Worm (Caenorhabditis elegans): Measurements from ENCODE around the gene F13E9.11.
A peak's percentile ranks its signal among the peaks of the same experiment; 100 is the strongest.

The F13E9.11 gene

ce11 chrIV:10868629-10869251, at the start of gene F13E9.11:
F13E9.11 (minus strand) TSS chrIV:10869135.
- no peak for TF ChIP-seq hlh-13 (GFP tag; optimal IDR thresholded peaks at IDR 0.05)
- TF ChIP-seq hlh-6 (tag; optimal IDR thresholded peaks at IDR 0.05): peak; percentile 65
- TF ChIP-seq dmd-4 (tag; optimal IDR thresholded peaks at IDR 0.05; ENCODE audit: borderline replicate concordance): no peak
- TF ChIP-seq ahr-1 (tag; optimal IDR thresholded peaks at IDR 0.05): no peak
- TF ChIP-seq ceh-6 (GFP tag; optimal IDR thresholded peaks at IDR 0.05): no peak
- no peak for TF ChIP-seq gmeb-2 (tag; optimal IDR thresholded peaks at IDR 0.05)
- TF ChIP-seq fkh-6 (tag; optimal IDR thresholded peaks at IDR 0.05): no peak
- TF ChIP-seq unc-42 (tag; optimal IDR thresholded peaks at IDR 0.05): peak; percentile 61
- no peak for TF ChIP-seq npax-4 (tag; optimal IDR thresholded peaks at IDR 0.05)
- no peak for TF ChIP-seq hlh-8 (tag; optimal IDR thresholded peaks at IDR 0.05)
- TF ChIP-seq rnt-1 (tag; optimal IDR thresholded peaks at IDR 0.05): no peak
- no peak for TF ChIP-seq ceh-18 (tag; optimal IDR thresholded peaks at IDR 0.05)
- TF ChIP-seq sdc-2 (tag; optimal IDR thresholded peaks at IDR 0.05): no peak
- no peak for TF ChIP-seq ceh-24 (tag; optimal IDR thresholded peaks at IDR 0.05)
- no peak for TF ChIP-seq lim-6 (tag; optimal IDR thresholded peaks at IDR 0.05)
- no peak for TF ChIP-seq elt-2 (tag; optimal IDR thresholded peaks at IDR 0.05)
- TF ChIP-seq lin-11 (tag; optimal IDR thresholded peaks at IDR 0.05): no peak
- no peak for TF ChIP-seq ceh-45 (GFP tag; IDR thresholded peaks at IDR 0.05)
- TF ChIP-seq nfya-1 (tag; optimal IDR thresholded peaks at IDR 0.05): no peak
- TF ChIP-seq C08G9.2 (tag; optimal IDR thresholded peaks at IDR 0.05): no peak
- TF ChIP-seq sox-4 (tag; optimal IDR thresholded peaks at IDR 0.05): no peak
- TF ChIP-seq pros-1 (tag; optimal IDR thresholded peaks at IDR 0.05): no peak
- peak; percentile 40 for TF ChIP-seq fax-1 (tag; optimal IDR thresholded peaks at IDR 0.05)
- no peak for TF ChIP-seq ref-2 (tag; optimal IDR thresholded peaks at IDR 0.05)
- TF ChIP-seq syd-9 (tag; optimal IDR thresholded peaks at IDR 0.05): no peak
- no peak for TF ChIP-seq che-1 (tag; optimal IDR thresholded peaks at IDR 0.05)
- peak; percentile 38 for TF ChIP-seq pag-3 (tag; optimal IDR thresholded peaks at IDR 0.05; ENCODE audit: borderline replicate concordance)
- peak; percentile 55 for TF ChIP-seq ceh-31 (tag; optimal IDR thresholded peaks at IDR 0.05)
- peak; percentile 23 for TF ChIP-seq ceh-14 (tag; optimal IDR thresholded peaks at IDR 0.05)

ce11 chrIV:10916134-10916533, 47.2 kb upstream of the F13E9.11 start:
- TF ChIP-seq hlh-13 (GFP tag; optimal IDR thresholded peaks at IDR 0.05) (no peak), Y22D7AL.16 (tag; optimal IDR thresholded peaks at IDR 0.05) (no peak), pha-2 (tag; optimal IDR thresholded peaks at IDR 0.05) (no peak), dmd-4 (tag; optimal IDR thresholded peaks at IDR 0.05; ENCODE audit: borderline replicate concordance) (no peak), pqm-1 (tag; optimal IDR thresholded peaks at IDR 0.05) (no peak), nhr-232 (tag; optimal IDR thresholded peaks at IDR 0.05) (no peak), C08G9.2 (tag; optimal IDR thresholded peaks at IDR 0.05) (no peak), unc-42 (tag; optimal IDR thresholded peaks at IDR 0.05) (no peak), ama-1 (optimal IDR thresholded peaks at IDR 0.05) (no peak), elt-2 (tag; optimal IDR thresholded peaks at IDR 0.05) (no peak), sox-2 (GFP tag; IDR thresholded peaks at IDR 0.05) (no peak), K09A11.1 (tag; optimal IDR thresholded peaks at IDR 0.05; ENCODE audit: insufficient read depth) (no peak), T23F11.4 (GFP tag; optimal IDR thresholded peaks at IDR 0.05) (no peak), dve-1 (tag; optimal IDR thresholded peaks at IDR 0.05) (no peak), rnt-1 (tag; optimal IDR thresholded peaks at IDR 0.05) (no peak), hlh-15 (tag; optimal IDR thresholded peaks at IDR 0.05) (no peak), ets-4 (tag; optimal IDR thresholded peaks at IDR 0.05) (no peak), ceh-48 (tag; optimal IDR thresholded peaks at IDR 0.05) (no peak)

All from whole organism, late embryonic.